Fruit fly (Drosophila melanogaster) whole organism, pupa: ENCODE results near the gene RagA-B.

ENCODE experiments used
- CG10348 ChIP-seq: fragments of 200-800 bp; sonication (Bioruptor generic); IDR thresholded peaks from 2 replicates; pipeline ENCODE4 v1.3.6; 2022; ENCODE audit warnings: missing biosample characterization, missing genetic modification characterization
- CG12605 ChIP-seq: fragments of 200-800 bp; sonication (Bioruptor generic); IDR thresholded peaks from 2 replicates; pipeline ENCODE4 v1.3.6; 2022; ENCODE audit warnings: missing biosample characterization, missing genetic modification characterization
- CG13204 ChIP-seq: fragments of 200-800 bp; sonication (Bioruptor generic); optimal IDR thresholded peaks from 2 replicates; lab custom pipeline; 2018; ENCODE audit warnings: missing biosample characterization, mild to moderate bottlenecking, missing genetic modification characterization, moderate library complexity
- CG14655 ChIP-seq: fragments of 200-800 bp; sonication (Bioruptor generic); optimal IDR thresholded peaks from 3 replicates; lab custom pipeline; 2017; ENCODE audit warnings: mild to moderate bottlenecking, missing biosample characterization, missing genetic modification reagents, missing genetic modification characterization
- CG15710 ChIP-seq: fragments of 200-800 bp; sonication (Bioruptor generic); optimal IDR thresholded peaks from 2 replicates; lab custom pipeline; 2018; ENCODE audit warnings: missing biosample characterization, mild to moderate bottlenecking, missing genetic modification characterization, moderate library complexity
- CG17806 ChIP-seq: fragments of 200-800 bp; sonication (Bioruptor generic); optimal IDR thresholded peaks from 2 replicates; lab custom pipeline; 2018; ENCODE audit warnings: missing biosample characterization, mild to moderate bottlenecking, missing genetic modification characterization, moderate library complexity
- CG32121 ChIP-seq: fragments of 200-800 bp; sonication (Bioruptor generic); IDR thresholded peaks from 2 replicates; pipeline ENCODE4 v1.3.6; 2022; ENCODE audit warnings: missing biosample characterization, missing genetic modification characterization
- CG34367 ChIP-seq: fragments of 200-800 bp; sonication (Bioruptor generic); optimal IDR thresholded peaks from 2 replicates; lab custom pipeline; 2018; ENCODE audit warnings: missing biosample characterization, mild to moderate bottlenecking, missing genetic modification characterization
- CG4496 ChIP-seq: fragments of 200-800 bp; sonication (Bioruptor generic); IDR thresholded peaks from 3 replicates; pipeline ENCODE4 v1.3.6; 2022; ENCODE audit warnings: missing biosample characterization, missing genetic modification characterization
- CG8159 ChIP-seq: fragments of 200-800 bp; sonication (Bioruptor generic); optimal IDR thresholded peaks from 3 replicates; lab custom pipeline; 2018; ENCODE audit warnings: missing biosample characterization, mild to moderate bottlenecking, missing genetic modification characterization, moderate library complexity
- CG8301 ChIP-seq: fragments of 200-800 bp; sonication (Bioruptor generic); optimal IDR thresholded peaks from 2 replicates; lab custom pipeline; 2018; ENCODE audit warnings: missing biosample characterization, mild to moderate bottlenecking, missing genetic modification characterization
- CG9948 ChIP-seq: fragments of 200-800 bp; sonication (Bioruptor generic); optimal IDR thresholded peaks from 2 replicates; lab custom pipeline; 2018; ENCODE audit warnings: missing biosample characterization, mild to moderate bottlenecking, missing genetic modification characterization, moderate library complexity
- D1 ChIP-seq: fragments of 200-800 bp; sonication (Bioruptor generic); optimal IDR thresholded peaks from 2 replicates; lab custom pipeline; 2018; ENCODE audit warnings: missing biosample characterization, mild to moderate bottlenecking, missing genetic modification characterization, moderate library complexity
- EcR ChIP-seq: fragments of 200-800 bp; sonication (Bioruptor generic); optimal IDR thresholded peaks from 3 replicates; lab custom pipeline; 2019; ENCODE audit warnings: missing biosample characterization, missing genetic modification characterization, mild to moderate bottlenecking, moderate library complexity, missing genetic modification reagents
- Ets98B ChIP-seq: fragments of 200-800 bp; sonication (Bioruptor generic); IDR thresholded peaks from 2 replicates; pipeline ENCODE4 v1.3.6; 2022; ENCODE audit warnings: missing biosample characterization, missing genetic modification characterization
- Pif1A ChIP-seq: fragments of 200-800 bp; sonication (Bioruptor generic); optimal IDR thresholded peaks from 3 replicates; lab custom pipeline; 2016; ENCODE audit warnings: missing biosample characterization, missing genetic modification characterization
- Pif1B ChIP-seq: fragments of 200-800 bp; sonication (Bioruptor generic); optimal IDR thresholded peaks from 3 replicates; lab custom pipeline; 2016; ENCODE audit warnings: missing biosample characterization, missing genetic modification characterization
- Snoo ChIP-seq: fragments of 200-800 bp; sonication (Bioruptor generic); optimal IDR thresholded peaks from 3 replicates; lab custom pipeline; 2017; ENCODE audit warnings: missing biosample characterization, mild to moderate bottlenecking, missing genetic modification characterization, inconsistent platforms
- fd96Ca ChIP-seq: fragments of 200-800 bp; sonication (Bioruptor generic); IDR thresholded peaks from 3 replicates; pipeline ENCODE4 v1.3.6; 2022; ENCODE audit warnings: missing biosample characterization, missing genetic modification characterization
- gl ChIP-seq: fragments of 200-800 bp; sonication (Bioruptor generic); optimal IDR thresholded peaks from 2 replicates; lab custom pipeline; 2018; ENCODE audit warnings: missing biosample characterization, mild to moderate bottlenecking, missing genetic modification characterization
- rn ChIP-seq: fragments of 200-800 bp; sonication (Bioruptor generic); IDR thresholded peaks from 2 replicates; pipeline ENCODE4 v1.3.6; 2022; ENCODE audit warnings: missing biosample characterization, missing genetic modification characterization

RagA-B gene

DNA sequence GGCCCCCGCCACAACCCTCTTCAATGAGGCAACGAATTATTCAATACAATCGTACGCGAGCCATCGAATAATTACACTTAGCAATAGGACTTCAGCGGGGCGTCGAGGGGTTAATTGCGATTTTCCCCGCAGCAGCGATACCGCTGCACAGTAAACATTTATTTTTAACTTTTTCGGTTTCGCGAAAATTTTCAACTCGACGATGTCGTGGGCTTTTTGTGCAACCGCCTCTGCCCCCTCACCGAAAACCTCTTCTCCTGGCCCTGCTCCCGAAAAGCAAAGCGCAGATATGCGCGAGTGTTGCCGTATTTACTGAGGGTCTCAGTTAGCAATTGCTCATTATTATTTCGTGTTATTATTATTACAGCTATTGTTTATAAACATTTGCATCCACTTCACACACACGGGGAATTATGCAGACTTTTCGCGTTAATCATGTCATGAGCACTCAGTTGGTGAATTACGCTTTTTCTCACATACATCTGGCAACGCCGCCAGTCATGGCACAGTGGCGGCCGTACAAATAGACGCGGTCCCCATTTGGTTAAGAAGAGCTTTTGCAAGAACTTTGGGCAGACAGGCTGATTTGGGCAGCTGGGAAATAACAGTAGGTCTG lies 29.8 kb upstream of the RagA-B start:
- no peak for TF ChIP-seq D1 (tag; lab: Kevin White, UChicago)
- TF ChIP-seq CG32121 (GFP tag; lab: Robert Waterston, UW): peak; percentile 38; the same call in 1 of the 2 replicates
- TF ChIP-seq CG8301 (tag; lab: Kevin White, UChicago): no peak
- TF ChIP-seq Snoo (tag; lab: Kevin White, UChicago): peak; percentile 42
- no peak for TF ChIP-seq CG9948
- TF ChIP-seq gl: no peak
- no peak for TF ChIP-seq CG14655 (GFP tag; lab: Kevin White, UChicago)
- 0 out of 3 replicates have a peak, but pooled peaks have one; percentile 29 for TF ChIP-seq CG4496 (GFP tag; lab: Robert Waterston, UW)
- TF ChIP-seq Ets98B (GFP tag; lab: Robert Waterston, UW): no peak
- no peak for TF ChIP-seq CG13204 (GFP tag; lab: Kevin White, UChicago)
- no peak for TF ChIP-seq CG34367 (tag; lab: Kevin White, UChicago)
- no peak for TF ChIP-seq CG12605 (GFP tag; lab: Robert Waterston, UW)
- peak; percentile 53 for TF ChIP-seq CG8159
- TF ChIP-seq Pif1B: no peak
- TF ChIP-seq CG15710 (tag; lab: Kevin White, UChicago): peak; percentile 15
- TF ChIP-seq rn (GFP tag; lab: Robert Waterston, UW): 0 out of 2 replicates have a peak, but pooled peaks have one; percentile 16
- 0 out of 3 replicates have a peak, but pooled peaks have one; percentile 29 for TF ChIP-seq fd96Ca (GFP tag; lab: Robert Waterston, UW)
- TF ChIP-seq EcR (GFP tag; lab: Kevin White, UChicago): peak; percentile 28
- TF ChIP-seq Pif1A (GFP tag; lab: Kevin White, UChicago): no peak
- peak; percentile 7 for TF ChIP-seq CG17806 (tag; lab: Kevin White, UChicago)
- TF ChIP-seq CG10348 (GFP tag; lab: Robert Waterston, UW): no peak

DNA sequence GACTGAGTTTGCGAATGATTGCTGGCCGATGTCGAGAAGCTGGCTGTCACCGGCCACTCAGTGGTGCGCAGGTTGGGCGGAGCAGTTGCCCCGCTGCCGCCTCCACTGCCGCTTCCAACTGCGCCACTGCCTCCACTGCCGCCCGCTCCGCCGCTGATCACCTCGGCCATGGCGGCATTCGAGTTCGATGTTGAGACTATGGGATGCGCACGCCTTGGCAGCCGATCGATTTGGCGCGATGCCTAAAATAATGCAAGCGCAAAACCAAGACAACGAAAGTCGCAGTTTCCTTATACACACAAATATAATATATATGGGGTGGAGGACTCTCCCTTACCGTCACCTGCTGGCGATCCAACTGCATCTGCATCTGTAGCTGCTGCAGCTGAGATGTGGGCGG lies 27.6 kb upstream of the RagA-B start:
- TF ChIP-seq D1 (tag; lab: Kevin White, UChicago) (no peak), Snoo (tag; lab: Kevin White, UChicago) (no peak), CG4496 (GFP tag; lab: Robert Waterston, UW) (no peak; the same call in 2 of the 3 replicates), CG8301 (tag; lab: Kevin White, UChicago) (no peak), fd96Ca (GFP tag; lab: Robert Waterston, UW) (0 out of 3 replicates have a peak, but pooled peaks have one; percentile 31), CG32121 (GFP tag; lab: Robert Waterston, UW) (peak; percentile 85)

DNA sequence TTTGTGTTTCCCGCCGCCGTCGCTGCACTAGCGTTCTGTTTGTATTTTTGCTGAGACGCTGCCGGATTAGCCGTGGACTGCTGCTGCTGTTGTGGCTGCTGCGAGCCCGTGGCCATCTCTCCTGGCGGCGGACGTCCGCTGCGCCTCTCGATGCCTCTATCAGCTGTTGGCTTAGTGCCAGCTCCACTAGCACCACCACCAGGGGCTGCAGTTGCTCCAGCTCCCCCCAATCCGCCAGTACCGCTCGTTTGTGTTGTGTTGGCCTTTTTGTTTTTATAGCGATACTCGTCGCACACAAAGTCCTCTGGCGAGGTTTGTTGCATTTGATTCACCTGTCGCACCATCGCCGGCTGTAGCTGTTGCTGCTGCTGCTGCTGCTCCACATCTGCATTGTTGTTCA lies 26.6 kb upstream of the RagA-B start:
- TF ChIP-seq CG12605 (GFP tag; lab: Robert Waterston, UW): no peak
- peak; percentile 34; the same call in 1 of the 3 replicates for TF ChIP-seq CG4496 (GFP tag; lab: Robert Waterston, UW)
- no peak for TF ChIP-seq EcR (GFP tag; lab: Kevin White, UChicago)
- peak; percentile 60; the same call in 2 of the 3 replicates for TF ChIP-seq fd96Ca (GFP tag; lab: Robert Waterston, UW)
- TF ChIP-seq CG32121 (GFP tag; lab: Robert Waterston, UW): peak; percentile 89
- no peak for TF ChIP-seq CG9948
- TF ChIP-seq Pif1B: no peak
- peak; percentile 48; the same call in 1 of the 2 replicates for TF ChIP-seq Ets98B (GFP tag; lab: Robert Waterston, UW)
- TF ChIP-seq gl: no peak
- TF ChIP-seq, all 21 proteins: peak for 4

DNA sequence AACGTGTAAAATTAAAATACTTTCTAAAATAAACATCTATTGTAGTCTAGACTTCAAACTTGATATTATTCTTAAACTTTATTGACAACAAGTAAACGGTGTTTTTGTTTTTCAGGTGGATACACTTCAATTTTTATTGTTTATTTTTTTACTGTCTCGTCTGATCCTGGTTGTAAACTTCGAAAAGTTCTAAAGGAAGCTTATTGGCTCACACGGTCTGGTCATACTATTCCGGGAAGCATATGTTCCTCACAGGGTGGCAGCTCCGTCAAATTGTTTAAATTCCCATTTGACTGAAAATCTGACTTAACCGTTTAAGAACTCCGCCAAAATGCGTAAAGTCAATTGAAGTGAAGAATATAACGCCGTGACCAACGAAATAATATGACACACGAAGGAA lies 24.1 kb upstream of the RagA-B start, which contains the start of gene CG11983:
TSS of gene CG11983 (plus strand) at position 120 of the 400 bp plus-strand sequence.
- TF ChIP-seq Ets98B (GFP tag; lab: Robert Waterston, UW): no peak
- TF ChIP-seq CG10348 (GFP tag; lab: Robert Waterston, UW): no peak
- peak; percentile 9 for TF ChIP-seq EcR (GFP tag; lab: Kevin White, UChicago)
- peak; percentile 1 for TF ChIP-seq gl
- peak; percentile 26 for TF ChIP-seq CG15710 (tag; lab: Kevin White, UChicago)

DNA sequence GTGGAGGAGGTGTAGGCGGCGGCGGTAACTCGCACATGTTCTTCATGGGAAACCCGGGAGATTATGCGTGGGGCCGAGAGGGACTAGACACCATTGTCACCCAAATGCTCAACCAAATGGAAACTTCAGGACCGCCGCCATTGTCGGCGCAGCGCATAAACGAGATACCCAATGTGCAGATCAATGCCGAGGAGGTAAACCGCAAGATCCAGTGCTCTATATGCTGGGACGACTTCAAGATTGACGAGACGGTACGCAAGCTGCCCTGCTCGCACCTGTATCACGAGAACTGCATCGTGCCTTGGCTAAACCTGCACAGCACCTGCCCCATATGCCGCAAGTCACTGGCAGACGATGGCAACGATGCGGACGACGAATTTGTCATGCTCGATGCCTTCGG lies 23.1 kb upstream of the RagA-B start:
- TF ChIP-seq Snoo (tag; lab: Kevin White, UChicago): no peak
- no peak for TF ChIP-seq fd96Ca (GFP tag; lab: Robert Waterston, UW)
- no peak for TF ChIP-seq CG10348 (GFP tag; lab: Robert Waterston, UW)
- no peak for TF ChIP-seq CG32121 (GFP tag; lab: Robert Waterston, UW)
- TF ChIP-seq CG14655 (GFP tag; lab: Kevin White, UChicago): no peak
- no peak for TF ChIP-seq Ets98B (GFP tag; lab: Robert Waterston, UW)
- no peak for TF ChIP-seq Pif1A (GFP tag; lab: Kevin White, UChicago)
- no peak for TF ChIP-seq rn (GFP tag; lab: Robert Waterston, UW)
- no peak for TF ChIP-seq Pif1B
- no peak for TF ChIP-seq CG15710 (tag; lab: Kevin White, UChicago)
- TF ChIP-seq CG9948: no peak
- TF ChIP-seq EcR (GFP tag; lab: Kevin White, UChicago): no peak
- TF ChIP-seq CG17806 (tag; lab: Kevin White, UChicago): no peak
- no peak for TF ChIP-seq CG4496 (GFP tag; lab: Robert Waterston, UW)
- TF ChIP-seq CG34367 (tag; lab: Kevin White, UChicago): no peak
- TF ChIP-seq D1 (tag; lab: Kevin White, UChicago): no peak
- TF ChIP-seq CG12605 (GFP tag; lab: Robert Waterston, UW): no peak
- no peak for TF ChIP-seq gl
- no peak for TF ChIP-seq CG13204 (GFP tag; lab: Kevin White, UChicago)
- no peak for TF ChIP-seq CG8301 (tag; lab: Kevin White, UChicago)

DNA sequence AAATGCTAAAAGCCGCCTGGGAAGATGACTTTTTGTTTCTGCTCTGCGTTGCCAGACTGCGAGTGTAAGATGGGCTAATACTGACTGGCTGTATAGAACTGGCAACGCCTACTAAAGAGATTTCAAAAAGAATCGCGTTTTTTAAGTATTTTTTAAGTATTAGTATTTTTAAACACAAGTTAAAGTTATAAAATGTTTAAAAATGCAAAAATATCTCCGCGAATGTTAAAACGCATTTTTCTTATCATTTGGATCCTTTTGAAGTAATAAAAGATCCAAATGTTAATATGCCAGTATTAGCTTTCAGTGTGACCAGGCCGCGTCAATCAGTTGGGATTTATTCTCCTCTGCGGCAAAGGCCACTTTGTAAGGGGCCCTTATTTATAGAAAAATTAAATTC lies 22.0 kb upstream of the RagA-B start, which contains the start of the genes Prosbeta3 and Iru:
TSS of gene Prosbeta3 (minus strand) at position 98 of the 400 bp plus-strand sequence.
TSS of gene Iru (plus strand) at position 328 of the 400 bp plus-strand sequence.
- TF ChIP-seq CG8159 (no peak), CG32121 (GFP tag; lab: Robert Waterston, UW) (no peak), CG4496 (GFP tag; lab: Robert Waterston, UW) (0 out of 3 replicates have a peak, but pooled peaks have one; percentile 7), CG15710 (tag; lab: Kevin White, UChicago) (no peak)
- TF ChIP-seq, all 21 proteins: peak for 1
